Fruit fly (Drosophila melanogaster): Measurements from ENCODE around the gene Mst87F.

Mst87F gene

DNA sequence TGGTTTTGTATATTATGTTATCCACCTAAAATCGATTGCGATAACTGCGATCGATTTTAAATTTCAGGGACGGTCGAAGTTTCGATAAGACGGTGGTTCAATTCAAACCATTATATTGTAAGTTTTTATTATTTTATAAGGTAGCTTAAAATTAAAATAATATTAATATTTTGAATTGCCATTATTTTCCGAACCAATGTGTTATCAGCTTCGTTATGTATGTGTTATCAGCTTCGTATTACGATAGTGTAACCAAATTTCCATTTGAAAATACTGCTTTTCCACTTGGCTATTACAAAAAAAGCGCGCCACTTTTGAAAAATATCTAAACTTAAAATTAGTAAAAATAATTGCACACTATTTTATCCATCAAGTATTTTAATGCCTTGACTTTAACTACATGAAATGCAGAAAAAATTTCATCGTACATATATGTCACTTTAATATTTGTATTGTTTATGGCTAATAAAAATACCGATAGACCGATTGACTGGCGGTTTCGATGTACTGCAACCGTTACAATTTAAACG is 12.1 kb upstream of the Mst87F start, which contains the start of gene CG31495 (continued):
- TF ChIP-seq CG6683 (GFP tag; optimal IDR thresholded peaks at IDR 0.05) (no peak), CG4617 (GFP tag; optimal IDR thresholded peaks at IDR 0.05; ENCODE audit: borderline replicate concordance) (peak; percentile 17), CrebB (tag; optimal IDR thresholded peaks at IDR 0.05) (no peak), Mes4 (GFP tag; optimal IDR thresholded peaks at IDR 0.05) (no peak), lilli (GFP tag; optimal IDR thresholded peaks at IDR 0.05) (peak; percentile 42), CG8290 (GFP tag; optimal IDR thresholded peaks at IDR 0.05) (peak; percentile 55), CG8290 (tag; optimal IDR thresholded peaks at IDR 0.05) (no peak), unc-4 (GFP tag; IDR thresholded peaks at IDR 0.05; ENCODE audit: partially characterized antibody) (peak; percentile 41), CG12219 (GFP tag; optimal IDR thresholded peaks at IDR 0.05) (no peak), gsb-n (tag; optimal IDR thresholded peaks at IDR 0.05) (no peak), TFAM (GFP tag; optimal IDR thresholded peaks at IDR 0.05) (no peak), tll (GFP tag; optimal IDR thresholded peaks at IDR 0.05) (no peak), btn (GFP tag; optimal IDR thresholded peaks at IDR 0.05) (no peak), CG16813 (GFP tag; IDR thresholded peaks at IDR 0.05; ENCODE audit: partially characterized antibody) (peak; percentile 58), Usf (GFP tag; optimal IDR thresholded peaks at IDR 0.05) (no peak), shn (GFP tag; optimal IDR thresholded peaks at IDR 0.05) (peak; percentile 1), exex (tag; optimal IDR thresholded peaks at IDR 0.05) (no peak), CG9932 (GFP tag; IDR thresholded peaks at IDR 0.05) (peak; percentile 60), CG7357 (GFP tag; IDR thresholded peaks at IDR 0.05) (peak; percentile 95), scrt (GFP tag; optimal IDR thresholded peaks at IDR 0.05) (no peak), Sox102F (GFP tag; optimal IDR thresholded peaks at IDR 0.05) (peak; percentile 32), kni (GFP tag; optimal IDR thresholded peaks at IDR 0.05) (no peak), phol (tag; optimal IDR thresholded peaks at IDR 0.05) (peak; percentile 67), CG14441 (GFP tag; IDR thresholded peaks at IDR 0.05) (no peak), CG2120 (GFP tag; optimal IDR thresholded peaks at IDR 0.05) (peak; percentile 50), ftz-f1 (GFP tag; optimal IDR thresholded peaks at IDR 0.05) (no peak), Lim3 (GFP tag; IDR thresholded peaks at IDR 0.05) (no peak), inv (GFP tag; IDR thresholded peaks at IDR 0.05; ENCODE audit: partially characterized antibody) (peak; percentile 38; the same call in 1 of the 2 replicates), otp (GFP tag; IDR thresholded peaks at IDR 0.05) (no peak), grn (GFP tag; optimal IDR thresholded peaks at IDR 0.05) (no peak), Lhr (GFP tag; optimal IDR thresholded peaks at IDR 0.05) (peak; percentile 51), NC2α (GFP tag; optimal IDR thresholded peaks at IDR 0.05) (no peak), CG1602 (GFP tag; optimal IDR thresholded peaks at IDR 0.05) (no peak), Ptx1 (GFP tag; IDR thresholded peaks at IDR 0.05) (no peak), wdn (GFP tag; IDR thresholded peaks at IDR 0.05) (no peak), CG11398 (GFP tag; optimal IDR thresholded peaks at IDR 0.05) (no peak), Deaf1 (tag; optimal IDR thresholded peaks at IDR 0.05) (no peak), cwo (GFP tag; optimal IDR thresholded peaks at IDR 0.05) (no peak), CG7372 (GFP tag; IDR thresholded peaks at IDR 0.05) (no peak), cas (GFP tag; IDR thresholded peaks at IDR 0.05) (no peak), CG10274 (GFP tag; optimal IDR thresholded peaks at IDR 0.05) (no peak), Hr39 (optimal IDR thresholded peaks at IDR 0.05) (no peak), CG34376 (GFP tag; optimal IDR thresholded peaks at IDR 0.05) (no peak), sr (GFP tag; IDR thresholded peaks at IDR 0.05) (no peak), CG11696 (GFP tag; IDR thresholded peaks at IDR 0.05) (no peak), dati (GFP tag; IDR thresholded peaks at IDR 0.05) (no peak), Max (GFP tag; optimal IDR thresholded peaks at IDR 0.05) (peak; percentile 35), HmgZ (tag; optimal IDR thresholded peaks at IDR 0.05) (peak; percentile 15), CG17912 (GFP tag; optimal IDR thresholded peaks at IDR 0.05) (no peak), CG15601 (tag; optimal IDR thresholded peaks at IDR 0.05) (no peak), CG1603 (tag; optimal IDR thresholded peaks at IDR 0.05) (peak; percentile 45), CG12236 (GFP tag; optimal IDR thresholded peaks at IDR 0.05) (no peak)
